Fruit fly (Drosophila melanogaster) Kc167 (cell line): Measurements from ENCODE around the gene CG46280.

ENCODE experiments used
- Myc ChIP-seq: fragments of >200 bp; optimal IDR thresholded peaks from 2 replicates; lab custom pipeline; 2017; ENCODE audit warnings: missing external identifiers
- Sin3A ChIP-seq: fragments of >200 bp; optimal IDR thresholded peaks from 2 replicates; lab custom pipeline; 2018; ENCODE audit warnings: missing external identifiers
- h ChIP-seq: fragments of >200 bp; optimal IDR thresholded peaks from 3 replicates; lab custom pipeline; 2018; ENCODE audit warnings: missing external identifiers
- insv ChIP-seq: fragments of >200 bp; optimal IDR thresholded peaks from 3 replicates; lab custom pipeline; 2018; ENCODE audit warnings: missing external identifiers
- psq ChIP-seq: fragments of >200 bp; optimal IDR thresholded peaks from 2 replicates; lab custom pipeline; 2017; ENCODE audit warnings: missing external identifiers
- ttk ChIP-seq: sonication (Bioruptor generic); optimal IDR thresholded peaks from 2 replicates; lab custom pipeline; 2017; ENCODE audit warnings: missing external identifiers

dm6 chr3R:12998234-12998591, 32.2 kb downstream of the CG46280 start:
- TF ChIP-seq Sin3A, result no peak
- TF ChIP-seq h (lab: Kevin White, UChicago), result no peak
- TF ChIP-seq psq (lab: Kevin White, UChicago), result no peak
- no peak for TF ChIP-seq Myc (lab: Kevin White, UChicago)
- no peak for TF ChIP-seq insv (lab: Kevin White, UChicago)
- no peak for TF ChIP-seq ttk (lab: Kevin White, UChicago)
